Comparison of ENCODE assay signal across 3 fruit fly cellular contexts in genomic region chr2L:2466360-2466759, dm6.
TF ChIP-seq lines count a peak whose summit lies in the region.

No protein-coding gene starts in this region.

TF ChIP-seq in whole organism, prepupa, 60 proteins besides CTCF, POLR2A, EP300 and RAD21:
- no peak for TF ChIP-seq fkh (GFP tag; optimal IDR thresholded peaks at IDR 0.05; lab: Kevin White, UChicago)
- peak; percentile 12 for TF ChIP-seq Smox (GFP tag; optimal IDR thresholded peaks at IDR 0.05; lab: Kevin White, UChicago)
- TF ChIP-seq CG3032 (tag; optimal IDR thresholded peaks at IDR 0.05; lab: Kevin White, UChicago): peak; percentile 15
- no peak for TF ChIP-seq CG16779 (tag; optimal IDR thresholded peaks at IDR 0.05; lab: Kevin White, UChicago)
- no peak for TF ChIP-seq pdm3 (GFP tag; optimal IDR thresholded peaks at IDR 0.05; lab: Kevin White, UChicago)
- peak; percentile 62 for TF ChIP-seq svp (GFP tag; lab: Kevin White, UChicago)
- peak; percentile 3 for TF ChIP-seq dsx (GFP tag; optimal IDR thresholded peaks at IDR 0.05; lab: Kevin White, UChicago; ENCODE audit: poor library complexity, severe bottlenecking)
- TF ChIP-seq Gug (GFP tag; IDR thresholded peaks at IDR 0.05; lab: Robert Waterston, UW): no peak
- no peak for TF ChIP-seq CG31627 (GFP tag; optimal IDR thresholded peaks at IDR 0.05; lab: Kevin White, UChicago)
- TF ChIP-seq Ets96B (tag; optimal IDR thresholded peaks at IDR 0.05; lab: Kevin White, UChicago): peak; percentile 34
- TF ChIP-seq Eip78C (GFP tag; lab: Kevin White, UChicago): peak; percentile 71
- no peak for TF ChIP-seq CG32006 (GFP tag; optimal IDR thresholded peaks at IDR 0.05; lab: Kevin White, UChicago)
- peak; percentile 13 for TF ChIP-seq esn (GFP tag; optimal IDR thresholded peaks at IDR 0.05; lab: Kevin White, UChicago)

TF ChIP-seq in whole organism, pupa, 21 proteins besides CTCF, POLR2A, EP300 and RAD21:
- TF ChIP-seq CG17806 (tag; optimal IDR thresholded peaks at IDR 0.05; lab: Kevin White, UChicago) (peak; percentile 21), Snoo (tag; optimal IDR thresholded peaks at IDR 0.05; lab: Kevin White, UChicago) (no peak), CG34367 (tag; optimal IDR thresholded peaks at IDR 0.05; lab: Kevin White, UChicago) (no peak), EcR (GFP tag; optimal IDR thresholded peaks at IDR 0.05; lab: Kevin White, UChicago) (no peak), CG9948 (tag; optimal IDR thresholded peaks at IDR 0.05; lab: Kevin White, UChicago) (peak; percentile 2), CG8159 (tag; optimal IDR thresholded peaks at IDR 0.05; lab: Kevin White, UChicago) (peak; percentile 43), CG14655 (GFP tag; optimal IDR thresholded peaks at IDR 0.05; lab: Kevin White, UChicago) (peak; percentile 14), CG15710 (tag; optimal IDR thresholded peaks at IDR 0.05; lab: Kevin White, UChicago) (peak; percentile 31), Pif1B (GFP tag; optimal IDR thresholded peaks at IDR 0.05; lab: Kevin White, UChicago) (no peak)

TF ChIP-seq in whole organism, wandering third instar larva, 38 proteins besides CTCF, POLR2A, EP300 and RAD21:
- TF ChIP-seq GATAd (GFP tag; optimal IDR thresholded peaks at IDR 0.05; lab: Kevin White, UChicago): no peak
- no peak for TF ChIP-seq brk (GFP tag; optimal IDR thresholded peaks at IDR 0.05; lab: Kevin White, UChicago)
- no peak for TF ChIP-seq rgr (GFP tag; optimal IDR thresholded peaks at IDR 0.05; lab: Kevin White, UChicago)
- no peak for TF ChIP-seq lola (GFP tag; optimal IDR thresholded peaks at IDR 0.05; lab: Kevin White, UChicago)
- TF ChIP-seq Sp1 (GFP tag; optimal IDR thresholded peaks at IDR 0.05; lab: Kevin White, UChicago): no peak
- no peak for TF ChIP-seq sv (GFP tag; optimal IDR thresholded peaks at IDR 0.05; lab: Kevin White, UChicago)
- TF ChIP-seq OdsH (GFP tag; optimal IDR thresholded peaks at IDR 0.05; lab: Kevin White, UChicago): peak; percentile 31
- no peak for TF ChIP-seq Dif (GFP tag; optimal IDR thresholded peaks at IDR 0.05; lab: Kevin White, UChicago; ENCODE audit: partially characterized antibody)
- TF ChIP-seq sage (GFP tag; optimal IDR thresholded peaks at IDR 0.05; lab: Kevin White, UChicago): no peak
- TF ChIP-seq CG9705 (GFP tag; optimal IDR thresholded peaks at IDR 0.05; lab: Kevin White, UChicago): no peak
- no peak for TF ChIP-seq fru (GFP tag; optimal IDR thresholded peaks at IDR 0.05; lab: Kevin White, UChicago)
- no peak for TF ChIP-seq CG32264 (GFP tag; optimal IDR thresholded peaks at IDR 0.05; lab: Kevin White, UChicago)
- no peak for TF ChIP-seq Hr83 (GFP tag; optimal IDR thresholded peaks at IDR 0.05; lab: Kevin White, UChicago; ENCODE audit: poor library complexity, severe bottlenecking)
- TF ChIP-seq foxo (GFP tag; optimal IDR thresholded peaks at IDR 0.05; lab: Kevin White, UChicago): peak in 1 of 2 experiments; percentile 3
- TF ChIP-seq HLH106 (tag; optimal IDR thresholded peaks at IDR 0.05; lab: Kevin White, UChicago): peak; percentile 1
- TF ChIP-seq pan (optimal IDR thresholded peaks at IDR 0.05; lab: Kevin White, UChicago): no peak
- no peak for TF ChIP-seq Hnf4 (GFP tag; optimal IDR thresholded peaks at IDR 0.05; lab: Kevin White, UChicago)
- no peak for TF ChIP-seq Hr78 (GFP tag; optimal IDR thresholded peaks at IDR 0.05; lab: Kevin White, UChicago)

Comparison
In these comparisons a context has a peak if more than half of its experiments do, and no peak if none do; other contexts are left out.
1. Of the 1 proteins assayed by ChIP-seq in both whole organism, prepupa and whole organism, wandering third instar larva: peak only in whole organism, prepupa: none; only in whole organism, wandering third instar larva: OdsH; in both: none; in neither: 0.